Worm (Caenorhabditis elegans) whole organism, L3 larva: ENCODE measurements around the gene dsh-1.

Experiments used
- egl-27 ChIP-seq: sonication (generic microtip); optimal IDR thresholded peaks from 4 replicates; lab custom pipeline; 2017; ENCODE audit warnings: missing biosample characterization, missing genetic modification reagents, missing genetic modification characterization
- elt-3 ChIP-seq, 3 experiments: fragments of 150-350 bp in 1 of 3; sonication (generic microtip) in 2 of 3; optimal IDR thresholded peaks; 2 replicates in 2 of 3; 4 replicates in 1 of 3; lab custom pipeline; 2014 to 2017; ENCODE audit warnings: missing biosample characterization in 3 of 3, missing genetic modification characterization in 3 of 3
- mml-1 ChIP-seq: fragments of 150-350 bp; sonication (generic microtip); optimal IDR thresholded peaks from 3 replicates; lab custom pipeline; 2014; ENCODE audit warnings: missing biosample characterization, missing genetic modification characterization
- nhr-12 ChIP-seq: fragments of 150-350 bp; optimal IDR thresholded peaks from 2 replicates; lab custom pipeline; 2014; ENCODE audit warnings: missing biosample characterization, missing genetic modification characterization
- nhr-237 ChIP-seq: fragments of 150-350 bp; optimal IDR thresholded peaks from 2 replicates; lab custom pipeline; 2014; ENCODE audit warnings: missing biosample characterization, missing genetic modification characterization
- pha-4 ChIP-seq: fragments of 150-350 bp; optimal IDR thresholded peaks from 2 replicates; lab custom pipeline; 2014; ENCODE audit warnings: missing biosample characterization, missing genetic modification reagents, missing genetic modification characterization
- sea-2 ChIP-seq: fragments of 150-350 bp; sonication (generic microtip); optimal IDR thresholded peaks from 4 replicates; lab custom pipeline; 2014; ENCODE audit warnings: missing biosample characterization, missing genetic modification reagents, missing genetic modification characterization
- tbx-2 ChIP-seq: sonication (generic microtip); optimal IDR thresholded peaks from 2 replicates; lab custom pipeline; 2016; ENCODE audit warnings: mild to moderate bottlenecking, missing genetic modification characterization, missing compliant biosample characterization
- unc-62 ChIP-seq: fragments of 150-350 bp; sonication (generic microtip); optimal IDR thresholded peaks from 4 replicates; lab custom pipeline; 2014; ENCODE audit warnings: missing biosample characterization, missing genetic modification reagents, missing genetic modification characterization
- zag-1 ChIP-seq: fragments of 150-350 bp; optimal IDR thresholded peaks from 2 replicates; lab custom pipeline; 2014; ENCODE audit warnings: missing biosample characterization, missing genetic modification characterization
- ztf-4 ChIP-seq: fragments of 150-350 bp; optimal IDR thresholded peaks from 2 replicates; lab custom pipeline; 2014; ENCODE audit warnings: missing biosample characterization, missing genetic modification characterization

ce11 chrII:5226309-5226708 lies 1.1 kb upstream of the dsh-1 start:
- TF ChIP-seq sea-2 (GFP tag; lab: Kevin White, UChicago) (no peak), pha-4 (no peak), unc-62 (GFP tag; lab: Kevin White, UChicago) (no peak), egl-27 (tag; lab: Kevin White, UChicago) (no peak), ztf-4 (tag; lab: Kevin White, UChicago) (no peak), nhr-12 (no peak), tbx-2 (tag; lab: Kevin White, UChicago) (no peak), elt-3 (tag; optimal IDR thresholded peaks at IDR 0.05; lab: Kevin White, UChicago) (no peak), zag-1 (tag; lab: Kevin White, UChicago) (no peak), mml-1 (tag; lab: Kevin White, UChicago) (no peak), nhr-237 (tag; lab: Kevin White, UChicago) (no peak)
